Fruit fly (Drosophila melanogaster): ENCODE data around the gene ATPsynCF6.

- TF ChIP-seq insv (optimal IDR thresholded peaks at IDR 0.05) (no peak), h (optimal IDR thresholded peaks at IDR 0.05) (no peak), ttk (optimal IDR thresholded peaks at IDR 0.05) (no peak), Sin3A (optimal IDR thresholded peaks at IDR 0.05) (no peak)
These were observed 23.1 kb downstream of the ATPsynCF6 start for dm6 chr3R:23332535-23333333.
